Worm (Caenorhabditis elegans) whole organism, L2 larva: ENCODE results near the gene C37H5.13.

Source experiments
- aly-2 ChIP-seq: fragments of 150-350 bp; optimal IDR thresholded peaks from 2 replicates; lab custom pipeline; 2014; ENCODE audit warnings: missing biosample characterization, missing genetic modification characterization
- crh-2 ChIP-seq: sonication (generic microtip); optimal IDR thresholded peaks from 2 replicates; lab custom pipeline; 2017; ENCODE audit warnings: missing biosample characterization, missing genetic modification characterization
- nhr-12 ChIP-seq: fragments of 150-350 bp; optimal IDR thresholded peaks from 2 replicates; lab custom pipeline; 2014; ENCODE audit warnings: missing biosample characterization, missing genetic modification characterization
- nhr-129 ChIP-seq: fragments of 150-350 bp; optimal IDR thresholded peaks from 2 replicates; lab custom pipeline; 2014; ENCODE audit warnings: missing biosample characterization, missing genetic modification characterization
- nhr-21 ChIP-seq: fragments of 150-350 bp; optimal IDR thresholded peaks from 2 replicates; lab custom pipeline; 2014; ENCODE audit warnings: missing biosample characterization, missing genetic modification characterization
- skn-1 ChIP-seq: sonication (generic microtip); optimal IDR thresholded peaks from 2 replicates; lab custom pipeline; 2017; ENCODE audit warnings: missing biosample characterization, missing genetic modification characterization
- unc-39 ChIP-seq: fragments of 150-350 bp; optimal IDR thresholded peaks from 2 replicates; lab custom pipeline; 2014; ENCODE audit warnings: missing biosample characterization, missing genetic modification characterization

DNA sequence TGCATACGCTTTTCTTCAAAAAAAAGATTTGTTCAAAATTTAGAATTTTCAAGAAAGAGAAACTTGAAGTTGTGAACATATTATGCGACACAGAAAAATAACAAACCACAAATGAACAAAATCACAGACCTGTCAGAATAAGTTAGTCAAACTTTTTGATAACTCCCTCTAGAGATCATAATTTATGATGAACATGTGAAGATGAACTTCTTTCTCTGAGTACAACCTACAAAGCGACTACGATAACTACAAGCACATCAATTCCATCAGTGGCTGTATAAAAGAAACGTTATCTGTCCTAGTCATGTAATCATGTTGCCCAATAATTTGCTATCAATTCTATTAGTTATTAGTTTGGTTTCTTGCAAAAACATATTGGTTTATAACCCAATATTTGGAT is 33.0 kb upstream of the C37H5.13 start, which contains the start of gene ugt-9:
- TF ChIP-seq nhr-12 (no peak), nhr-21 (tag; lab: Kevin White, UChicago) (no peak), nhr-129 (tag; lab: Kevin White, UChicago) (no peak), aly-2 (tag; lab: Kevin White, UChicago) (no peak), crh-2 (tag; lab: Kevin White, UChicago) (no peak), unc-39 (tag; lab: Kevin White, UChicago) (no peak), skn-1 (tag; lab: Kevin White, UChicago) (no peak)
